Worm (Caenorhabditis elegans) whole organism, L2 larva: ENCODE data around the gene smf-1.

Experiments used
- dmd-4 ChIP-seq: sonication (generic microtip); optimal IDR thresholded peaks from 2 replicates; lab custom pipeline; 2017; ENCODE audit warnings: missing biosample characterization, missing genetic modification characterization
- elt-3 ChIP-seq: sonication (generic microtip); optimal IDR thresholded peaks from 2 replicates; lab custom pipeline; 2017; ENCODE audit warnings: missing biosample characterization, missing genetic modification characterization
- nhr-11 ChIP-seq: fragments of 150-350 bp; optimal IDR thresholded peaks from 2 replicates; lab custom pipeline; 2014; ENCODE audit warnings: missing biosample characterization, missing genetic modification characterization
- nhr-12 ChIP-seq: fragments of 150-350 bp; optimal IDR thresholded peaks from 2 replicates; lab custom pipeline; 2014; ENCODE audit warnings: missing biosample characterization, missing genetic modification characterization
- nhr-77 ChIP-seq: fragments of 150-350 bp; optimal IDR thresholded peaks from 2 replicates; lab custom pipeline; 2014; ENCODE audit warnings: missing biosample characterization, missing genetic modification characterization

DNA sequence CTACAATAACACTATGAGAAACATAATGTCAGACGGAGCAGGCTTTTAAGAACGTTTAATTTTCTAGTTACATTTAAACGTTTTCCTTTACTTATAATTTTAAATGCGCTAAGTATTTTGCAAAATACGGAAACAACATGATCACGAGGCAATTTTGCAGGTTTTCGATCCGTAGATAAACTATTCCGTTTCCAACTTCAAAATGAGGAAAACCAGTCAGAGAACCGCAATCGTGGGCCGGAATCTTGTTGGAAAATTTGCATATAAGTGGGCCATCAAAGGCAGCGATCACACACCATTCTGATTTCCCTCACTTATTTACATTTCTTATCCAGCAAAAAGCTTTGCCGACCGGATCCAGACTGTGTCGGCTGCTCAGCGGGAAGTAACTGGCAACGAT is 50.3 kb downstream of the smf-1 start, which contains the start of gene col-172:
- TF ChIP-seq nhr-77 (tag; lab: Kevin White, UChicago), result no peak
- TF ChIP-seq elt-3 (tag; lab: Kevin White, UChicago), result no peak
- no peak for TF ChIP-seq nhr-11 (tag; lab: Kevin White, UChicago)
- TF ChIP-seq nhr-12 (tag; lab: Kevin White, UChicago), result no peak
- no peak for TF ChIP-seq dmd-4
